Fruit fly (Drosophila melanogaster) whole organism, embryonic: Measurements from ENCODE around the gene Nup153.

ENCODE experiments used
- Ada2b ChIP-seq: fragments of 200-800 bp; sonication (Bioruptor generic); IDR thresholded peaks from 2 replicates; pipeline ENCODE4 v1.3.6; 2022; ENCODE audit warnings: missing biosample characterization, missing genetic modification characterization
- B-H2 ChIP-seq: fragments of 200-800 bp; sonication (Bioruptor generic); optimal IDR thresholded peaks from 2 replicates; lab custom pipeline; 2018; ENCODE audit warnings: missing biosample characterization, mild to moderate bottlenecking, missing genetic modification characterization
- CG10565 ChIP-seq: fragments of 200-800 bp; sonication (Bioruptor generic); optimal IDR thresholded peaks from 3 replicates; lab custom pipeline; 2016; ENCODE audit warnings: missing biosample characterization, mild to moderate bottlenecking, missing genetic modification characterization
- CG11093 ChIP-seq: fragments of 200-800 bp; sonication (Bioruptor generic); IDR thresholded peaks from 3 replicates; pipeline ENCODE4 v1.3.6; 2022; ENCODE audit warnings: missing biosample characterization, missing genetic modification characterization
- CG11696 ChIP-seq: fragments of 200-800 bp; sonication (Bioruptor generic); IDR thresholded peaks from 2 replicates; pipeline ENCODE4 v1.3.6; 2022; ENCODE audit warnings: missing biosample characterization, missing genetic modification characterization
- CG12104 ChIP-seq: fragments of 200-800 bp; sonication (Bioruptor generic); optimal IDR thresholded peaks from 3 replicates; lab custom pipeline; 2016; ENCODE audit warnings: missing biosample characterization, missing genetic modification characterization
- CG13775 ChIP-seq: fragments of 200-800 bp; sonication (Bioruptor generic); optimal IDR thresholded peaks from 3 replicates; lab custom pipeline; 2017; ENCODE audit warnings: missing biosample characterization, mild to moderate bottlenecking, missing genetic modification characterization
- CG1647 ChIP-seq: fragments of 200-800 bp; sonication (Bioruptor generic); optimal IDR thresholded peaks from 3 replicates; lab custom pipeline; 2016; ENCODE audit warnings: missing biosample characterization, missing genetic modification characterization
- CG17359 ChIP-seq: fragments of 200-800 bp; sonication (Bioruptor generic); optimal IDR thresholded peaks from 3 replicates; lab custom pipeline; 2018; ENCODE audit warnings: missing biosample characterization, mild to moderate bottlenecking, missing genetic modification characterization, moderate library complexity
- CG17361 ChIP-seq: fragments of 200-800 bp; sonication (Bioruptor generic); IDR thresholded peaks from 3 replicates; pipeline ENCODE4 v1.3.6; 2022; ENCODE audit warnings: missing biosample characterization, missing genetic modification characterization
- CG1832 ChIP-seq: fragments of 200-800 bp; sonication (Bioruptor generic); optimal IDR thresholded peaks from 2 replicates; lab custom pipeline; 2017; ENCODE audit warnings: missing biosample characterization, mild to moderate bottlenecking, missing genetic modification characterization, inconsistent platforms
- CG2712 ChIP-seq: fragments of 200-800 bp; optimal IDR thresholded peaks from 3 replicates; lab custom pipeline; 2019; ENCODE audit warnings: missing biosample characterization, mild to moderate bottlenecking, missing genetic modification characterization, moderate library complexity
- CG31224 ChIP-seq: fragments of 200-800 bp; sonication (Bioruptor generic); IDR thresholded peaks from 2 replicates; pipeline ENCODE4 v1.3.6; 2022; ENCODE audit warnings: missing biosample characterization, missing genetic modification characterization
- CG33557 ChIP-seq: fragments of 200-800 bp; sonication (Bioruptor generic); optimal IDR thresholded peaks from 2 replicates; lab custom pipeline; 2019; ENCODE audit warnings: missing biosample characterization, mild to moderate bottlenecking, missing genetic modification characterization, moderate library complexity
- CG34224 ChIP-seq: fragments of 200-800 bp; sonication (Bioruptor generic); IDR thresholded peaks from 3 replicates; pipeline ENCODE4 v1.3.6; 2022; ENCODE audit warnings: missing biosample characterization, missing genetic modification characterization; ENCODE audit not compliant: partially characterized antibody
- CG5245 ChIP-seq: fragments of 200-800 bp; sonication (Bioruptor generic); optimal IDR thresholded peaks from 3 replicates; lab custom pipeline; 2016; ENCODE audit warnings: missing biosample characterization, missing genetic modification characterization
- CG7928 ChIP-seq: fragments of 200-800 bp; sonication (Bioruptor generic); optimal IDR thresholded peaks from 2 replicates; lab custom pipeline; 2017; ENCODE audit warnings: missing biosample characterization, mild to moderate bottlenecking, missing genetic modification characterization
- CG9876 ChIP-seq: fragments of 200-800 bp; sonication (Bioruptor generic); optimal IDR thresholded peaks from 2 replicates; lab custom pipeline; 2016; ENCODE audit warnings: missing biosample characterization, missing genetic modification characterization
- CkIIα-i1 ChIP-seq: fragments of 200-800 bp; sonication (Bioruptor generic); IDR thresholded peaks from 2 replicates; pipeline ENCODE4 v1.3.6; 2022; ENCODE audit warnings: missing biosample characterization, missing genetic modification characterization
- Deaf1 ChIP-seq: fragments of 200-800 bp; optimal IDR thresholded peaks from 3 replicates; lab custom pipeline; 2019; ENCODE audit warnings: missing biosample characterization, mild to moderate bottlenecking, missing genetic modification characterization, moderate library complexity
- Dfd ChIP-seq, 2 experiments: fragments of >200 bp; optimal IDR thresholded peaks; 2 replicates each; lab custom pipeline; 2017; ENCODE audit warnings: missing biosample characterization in 2 of 2, missing genetic modification characterization in 2 of 2
- Doc3 ChIP-seq: fragments of 200-800 bp; sonication (Bioruptor generic); IDR thresholded peaks from 3 replicates; pipeline ENCODE4 v1.3.6; 2022; ENCODE audit warnings: missing biosample characterization, missing genetic modification characterization; ENCODE audit not compliant: partially characterized antibody
- Elba2 ChIP-seq: fragments of 200-800 bp; sonication (Bioruptor generic); optimal IDR thresholded peaks from 3 replicates; lab custom pipeline; 2016; ENCODE audit warnings: missing biosample characterization, missing genetic modification characterization
- HLH4C ChIP-seq: fragments of 200-800 bp; sonication (Bioruptor generic); IDR thresholded peaks from 3 replicates; pipeline ENCODE4 v1.3.6; 2022; ENCODE audit warnings: missing biosample characterization, missing genetic modification characterization; ENCODE audit not compliant: partially characterized antibody
- MBD-R2 ChIP-seq: fragments of 200-800 bp; sonication (Bioruptor generic); IDR thresholded peaks from 2 replicates; pipeline ENCODE4 v1.3.6; 2022; ENCODE audit warnings: missing biosample characterization, missing genetic modification characterization
- Nf-YB ChIP-seq: fragments of 200-800 bp; sonication (Bioruptor generic); optimal IDR thresholded peaks from 3 replicates; lab custom pipeline; 2019; ENCODE audit warnings: missing biosample characterization, mild to moderate bottlenecking, missing genetic modification characterization, moderate library complexity
- Scr ChIP-seq: fragments of 200-800 bp; sonication (Bioruptor generic); IDR thresholded peaks from 2 replicates; pipeline ENCODE4 v1.3.6; 2022; ENCODE audit warnings: missing biosample characterization, missing genetic modification characterization; ENCODE audit not compliant: partially characterized antibody
- Sox100B ChIP-seq: fragments of 200-800 bp; sonication (Bioruptor generic); optimal IDR thresholded peaks from 3 replicates; lab custom pipeline; 2018; ENCODE audit warnings: missing biosample characterization, mild to moderate bottlenecking, missing genetic modification characterization
- Usf ChIP-seq: fragments of 200-800 bp; sonication (Bioruptor generic); optimal IDR thresholded peaks from 2 replicates; lab custom pipeline; 2017; ENCODE audit warnings: missing genotype, missing biosample characterization, missing genetic modification characterization
- ab ChIP-seq: fragments of 200-800 bp; sonication (Bioruptor generic); optimal IDR thresholded peaks from 2 replicates; lab custom pipeline; 2016; ENCODE audit warnings: missing biosample characterization, missing genetic modification characterization
- ac ChIP-seq: fragments of 200-800 bp; sonication (Bioruptor generic); optimal IDR thresholded peaks from 3 replicates; lab custom pipeline; 2017; ENCODE audit warnings: missing biosample characterization, mild to moderate bottlenecking, missing genetic modification characterization
- ato ChIP-seq: fragments of 200-800 bp; sonication (Bioruptor generic); IDR thresholded peaks from 2 replicates; pipeline ENCODE4 v1.3.6; 2022; ENCODE audit warnings: missing biosample characterization, missing genetic modification characterization; ENCODE audit not compliant: partially characterized antibody
- bab2 ChIP-seq: fragments of 200-800 bp; sonication (Bioruptor generic); optimal IDR thresholded peaks from 2 replicates; lab custom pipeline; 2016; ENCODE audit warnings: missing biosample characterization, missing genetic modification characterization
- croc ChIP-seq: fragments of 200-800 bp; sonication (Bioruptor generic); conservative IDR thresholded peaks from 3 replicates; pipeline ENCODE4 v1.3.6; 2022; ENCODE audit warnings: missing biosample characterization, missing genetic modification characterization
- ems ChIP-seq: fragments of 200-800 bp; sonication (Bioruptor generic); optimal IDR thresholded peaks from 3 replicates; lab custom pipeline; 2016; ENCODE audit warnings: missing biosample characterization, missing genetic modification characterization
- en ChIP-seq: fragments of 200-800 bp; sonication (Bioruptor generic); optimal IDR thresholded peaks from 2 replicates; lab custom pipeline; 2016; ENCODE audit warnings: missing biosample characterization, missing genetic modification characterization
- exex ChIP-seq: fragments of 200-800 bp; sonication (Bioruptor generic); optimal IDR thresholded peaks from 4 replicates; lab custom pipeline; 2018; ENCODE audit warnings: missing biosample characterization, mild to moderate bottlenecking, missing genetic modification characterization, moderate library complexity
- lov ChIP-seq, 2 experiments: fragments of 200-800 bp in 1 of 2; fragments of >200 bp in 1 of 2; sonication (Bioruptor generic) in 1 of 2; IDR thresholded peaks in 1 of 2; optimal IDR thresholded peaks in 1 of 2; 2 replicates in 1 of 2; 3 replicates in 1 of 2; pipeline versions ENCODE4 v1.3.6 to Lab custom; 2017 to 2022; ENCODE audit warnings: missing biosample characterization in 1 of 2, missing genetic modification characterization in 1 of 2
- maf-S ChIP-seq: fragments of 200-800 bp; sonication (Bioruptor generic); optimal IDR thresholded peaks from 2 replicates; lab custom pipeline; 2016; ENCODE audit warnings: missing biosample characterization, missing genetic modification characterization
- nerfin-1 ChIP-seq: fragments of 200-800 bp; sonication (Bioruptor generic); optimal IDR thresholded peaks from 3 replicates; lab custom pipeline; 2019; ENCODE audit warnings: missing biosample characterization, mild to moderate bottlenecking, missing genetic modification characterization, moderate library complexity
- nom ChIP-seq: fragments of 200-800 bp; sonication (Bioruptor generic); optimal IDR thresholded peaks from 2 replicates; lab custom pipeline; 2017; ENCODE audit warnings: missing biosample characterization, missing genetic modification characterization, mild to moderate bottlenecking, moderate library complexity, missing genetic modification reagents
- pnt ChIP-seq: fragments of 200-800 bp; sonication (Bioruptor generic); optimal IDR thresholded peaks from 3 replicates; lab custom pipeline; 2016; ENCODE audit warnings: missing biosample characterization, missing genetic modification characterization
- rib ChIP-seq: fragments of 200-800 bp; sonication (Bioruptor generic); IDR thresholded peaks from 2 replicates; pipeline ENCODE4 v1.3.6; 2022; ENCODE audit warnings: missing biosample characterization, missing genetic modification characterization
- scrt ChIP-seq: fragments of 200-800 bp; sonication (Bioruptor generic); optimal IDR thresholded peaks from 2 replicates; lab custom pipeline; 2018; ENCODE audit warnings: missing biosample characterization, mild to moderate bottlenecking, missing genetic modification characterization, moderate library complexity
- seq ChIP-seq: fragments of 200-800 bp; sonication (Bioruptor generic); IDR thresholded peaks from 2 replicates; pipeline ENCODE4 v1.3.6; 2022; ENCODE audit warnings: missing biosample characterization, missing genetic modification characterization
- sna ChIP-seq: fragments of 200-800 bp; sonication (Bioruptor generic); IDR thresholded peaks from 2 replicates; pipeline ENCODE4 v1.3.6; 2022; ENCODE audit warnings: missing biosample characterization, missing genetic modification characterization; ENCODE audit not compliant: partially characterized antibody
- vfl ChIP-seq: fragments of 200-800 bp; sonication (Bioruptor generic); optimal IDR thresholded peaks from 2 replicates; lab custom pipeline; 2016; ENCODE audit warnings: missing biosample characterization, missing genetic modification characterization
- wor ChIP-seq: fragments of 200-800 bp; sonication (Bioruptor generic); IDR thresholded peaks from 2 replicates; pipeline ENCODE4 v1.3.6; 2022; ENCODE audit warnings: missing biosample characterization, missing genetic modification characterization

Nup153 gene

DNA sequence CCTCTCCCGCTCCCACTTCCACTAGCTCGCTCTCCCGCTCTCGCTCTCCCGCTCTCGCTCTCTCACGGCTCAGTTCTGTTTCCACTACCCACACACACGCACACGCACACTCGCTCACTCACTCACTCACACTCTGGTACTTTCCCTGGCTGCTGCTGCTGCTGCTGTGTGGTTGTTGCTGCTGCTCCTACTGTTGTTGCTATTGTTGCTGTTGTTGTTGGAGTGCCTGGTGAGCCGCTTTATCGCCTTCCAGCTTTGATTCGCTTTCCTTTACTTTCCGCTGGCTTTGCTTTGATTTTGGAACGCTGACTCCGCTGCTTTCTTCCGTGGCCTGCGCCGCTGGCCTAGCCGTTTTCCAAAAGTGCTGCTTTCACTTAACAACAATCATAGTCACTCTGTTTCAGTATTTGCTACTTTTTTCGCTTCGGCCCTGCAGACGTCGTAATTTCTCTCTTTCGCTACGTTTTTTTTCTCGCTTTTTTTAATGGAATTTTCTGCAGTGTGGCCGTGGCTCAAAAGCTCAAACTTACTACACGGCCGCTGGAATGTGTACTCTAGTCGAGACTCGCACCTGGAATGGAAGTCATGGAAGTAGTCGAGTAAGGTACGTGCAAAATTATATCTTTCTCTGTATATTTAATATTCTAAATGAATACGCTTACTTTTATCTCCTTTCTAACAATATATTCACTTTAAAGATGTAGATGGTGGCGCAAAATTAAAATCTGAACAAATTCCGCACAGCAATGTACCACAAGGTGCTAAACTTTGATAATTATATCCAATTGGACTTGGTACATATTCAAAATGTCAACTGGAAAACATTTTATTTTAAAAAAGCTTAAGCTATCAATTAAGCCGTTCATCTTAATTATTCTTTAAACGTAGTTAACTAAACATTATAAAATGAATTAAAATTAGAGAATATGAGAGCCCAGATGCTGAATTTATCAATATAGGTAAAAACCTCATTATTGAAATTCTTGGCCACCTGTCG, 39.2 kb upstream of the Nup153 start, which contains the start of gene Pp2B-14D (continued):
- TF ChIP-seq CG13775 (GFP tag; lab: Kevin White, UChicago): no peak
- no peak for TF ChIP-seq scrt (GFP tag; lab: Kevin White, UChicago)
- no peak for TF ChIP-seq CG1647 (GFP tag; lab: Kevin White, UChicago)
- TF ChIP-seq nom (GFP tag; lab: Kevin White, UChicago): peak; percentile 57
- TF ChIP-seq Sox100B (GFP tag; lab: Kevin White, UChicago): no peak
- peak; percentile 30; the same call in 1 of the 2 replicates for TF ChIP-seq MBD-R2
- TF ChIP-seq Scr (GFP tag; lab: Robert Waterston, UW): no peak
- no peak for TF ChIP-seq ato (GFP tag; lab: Robert Waterston, UW)
- TF ChIP-seq ab (GFP tag; lab: Kevin White, UChicago): no peak
- no peak for TF ChIP-seq en (GFP tag; lab: Kevin White, UChicago)
- peak; percentile 22 for TF ChIP-seq Deaf1
- TF ChIP-seq CG11696 (GFP tag; lab: Robert Waterston, UW): no peak
- no peak for TF ChIP-seq CkIIα-i1 (GFP tag; lab: Robert Waterston, UW)
- TF ChIP-seq CG33557 (GFP tag; lab: Kevin White, UChicago): no peak
- peak; percentile 45 for TF ChIP-seq nerfin-1
- TF ChIP-seq B-H2 (GFP tag; lab: Kevin White, UChicago): no peak
- no peak for TF ChIP-seq Elba2 (GFP tag; lab: Kevin White, UChicago)
- TF ChIP-seq exex (tag; lab: Kevin White, UChicago): no peak
- no peak for TF ChIP-seq CG2712 (tag; lab: Kevin White, UChicago)
- TF ChIP-seq Usf (GFP tag; lab: Kevin White, UChicago): no peak
- TF ChIP-seq bab2 (GFP tag; lab: Kevin White, UChicago): no peak
- TF ChIP-seq CG10565 (GFP tag; lab: Kevin White, UChicago): no peak
- no peak for TF ChIP-seq HLH4C (GFP tag; lab: Robert Waterston, UW)
- TF ChIP-seq ac (GFP tag; lab: Kevin White, UChicago): no peak
- TF ChIP-seq sna (GFP tag; lab: Robert Waterston, UW): no peak
- TF ChIP-seq Nf-YB (GFP tag; lab: Kevin White, UChicago): no peak
- no peak for TF ChIP-seq seq (GFP tag; lab: Robert Waterston, UW)
- TF ChIP-seq CG34224: no peak
- no peak for TF ChIP-seq CG5245 (GFP tag; lab: Kevin White, UChicago)
- no peak for TF ChIP-seq CG7928 (GFP tag; lab: Kevin White, UChicago)
- TF ChIP-seq maf-S (GFP tag; lab: Kevin White, UChicago): no peak
- no peak for TF ChIP-seq lov (optimal IDR thresholded peaks at IDR 0.05; lab: Kevin White, UChicago)
- no peak for TF ChIP-seq lov (GFP tag; IDR thresholded peaks at IDR 0.05; lab: Robert Waterston, UW)
- TF ChIP-seq CG9876 (GFP tag; lab: Kevin White, UChicago): no peak
- no peak for TF ChIP-seq wor (GFP tag; lab: Robert Waterston, UW)
- no peak for TF ChIP-seq vfl (GFP tag; lab: Kevin White, UChicago)
- no peak for TF ChIP-seq pnt (GFP tag; lab: Kevin White, UChicago)
- TF ChIP-seq CG17361 (GFP tag; lab: Robert Waterston, UW): no peak
- peak in 1 of 2 experiments; percentile 13 for TF ChIP-seq Dfd (GFP tag; optimal IDR thresholded peaks at IDR 0.05; lab: Kevin White, UChicago)
- TF ChIP-seq Doc3 (GFP tag; lab: Robert Waterston, UW): no peak
- TF ChIP-seq ems (GFP tag; lab: Kevin White, UChicago): no peak
- no peak for TF ChIP-seq rib (GFP tag; lab: Robert Waterston, UW)
- TF ChIP-seq CG17359: no peak
- TF ChIP-seq CG31224 (GFP tag; lab: Robert Waterston, UW): no peak
- no peak for TF ChIP-seq croc (GFP tag; lab: Robert Waterston, UW)
- TF ChIP-seq CG11093: no peak
- no peak for TF ChIP-seq CG12104 (GFP tag; lab: Kevin White, UChicago)
- TF ChIP-seq Ada2b (GFP tag; lab: Robert Waterston, UW): no peak
- TF ChIP-seq CG1832: peak; percentile 72
